Worm (Caenorhabditis elegans): ENCODE results near the gene rexd-1.

The rexd-1 gene

ce11 chrIII:1788033-1788432 lies 46.3 kb upstream of the rexd-1 start, which contains the start of gene rimb-1:
TSS of gene rimb-1 (plus strand) at chrIII:1788333.
- no peak for TF ChIP-seq nhr-28 (tag; optimal IDR thresholded peaks at IDR 0.05)
- no peak for TF ChIP-seq mdl-1 (tag; optimal IDR thresholded peaks at IDR 0.05)
- no peak for TF ChIP-seq nhr-19 (GFP tag; conservative IDR thresholded peaks at IDR 0.05)
- TF ChIP-seq zip-4 (GFP tag; optimal IDR thresholded peaks at IDR 0.05), result no peak
- no peak for TF ChIP-seq lin-39 (tag; optimal IDR thresholded peaks at IDR 0.05)
- no peak for TF ChIP-seq elt-2 (tag; optimal IDR thresholded peaks at IDR 0.05)
- TF ChIP-seq lin-13 (GFP tag; optimal IDR thresholded peaks at IDR 0.05), result no peak
- no peak for TF ChIP-seq F16B12.6 (tag; optimal IDR thresholded peaks at IDR 0.05)
- TF ChIP-seq ceh-82 (tag; optimal IDR thresholded peaks at IDR 0.05), result no peak

ce11 chrIII:1788972-1789371 lies 45.3 kb upstream of the rexd-1 start:
- no peak for TF ChIP-seq nhr-28 (tag; optimal IDR thresholded peaks at IDR 0.05)
- TF ChIP-seq hlh-4 (tag; optimal IDR thresholded peaks at IDR 0.05), result no peak
- no peak for TF ChIP-seq sptf-1 (tag; optimal IDR thresholded peaks at IDR 0.05)
- no peak for TF ChIP-seq zip-4 (GFP tag; optimal IDR thresholded peaks at IDR 0.05)

ce11 chrIII:1791949-1792348 lies 42.4 kb upstream of the rexd-1 start:
- TF ChIP-seq dpl-1 (GFP tag; optimal IDR thresholded peaks at IDR 0.05) (peak in 1 of 3 experiments; percentile 19), mdl-1 (tag; optimal IDR thresholded peaks at IDR 0.05) (no peak), nhr-71 (tag; optimal IDR thresholded peaks at IDR 0.05) (peak; percentile 5), ceh-82 (tag; optimal IDR thresholded peaks at IDR 0.05) (peak in 2 of 3 experiments; percentile 5 to 31), fkh-10 (GFP tag; optimal IDR thresholded peaks at IDR 0.05) (peak; percentile 58), lin-14 (GFP tag; optimal IDR thresholded peaks at IDR 0.05) (peak; percentile 72), nhr-19 (GFP tag; conservative IDR thresholded peaks at IDR 0.05) (no peak), lsy-2 (tag; optimal IDR thresholded peaks at IDR 0.05) (peak in 1 of 2 experiments; percentile 12), unc-86 (tag; optimal IDR thresholded peaks at IDR 0.05) (peak; percentile 41), elt-2 (tag; optimal IDR thresholded peaks at IDR 0.05) (no peak), ces-1 (GFP tag; optimal IDR thresholded peaks at IDR 0.05) (peak; percentile 41)

ce11 chrIII:1793416-1793815 lies 40.9 kb upstream of the rexd-1 start:
- TF ChIP-seq skn-1 (tag; optimal IDR thresholded peaks at IDR 0.05), result no peak
- TF ChIP-seq pax-3 (tag; optimal IDR thresholded peaks at IDR 0.05), result no peak
- no peak for TF ChIP-seq nhr-71 (tag; optimal IDR thresholded peaks at IDR 0.05)
- no peak for TF ChIP-seq nhr-77 (tag; optimal IDR thresholded peaks at IDR 0.05)
- TF ChIP-seq lin-14 (GFP tag; optimal IDR thresholded peaks at IDR 0.05), result no peak
- TF ChIP-seq xbp-1 (tag; optimal IDR thresholded peaks at IDR 0.05), result no peak

ce11 chrIII:1794100-1794499 lies 40.2 kb upstream of the rexd-1 start:
- TF ChIP-seq unc-30 (tag; optimal IDR thresholded peaks at IDR 0.05), result no peak
- TF ChIP-seq rnt-1 (tag; optimal IDR thresholded peaks at IDR 0.05), result no peak
- no peak for TF ChIP-seq tbx-2 (tag; optimal IDR thresholded peaks at IDR 0.05)
- TF ChIP-seq swsn-7 (tag; optimal IDR thresholded peaks at IDR 0.05), result no peak
- TF ChIP-seq mep-1 (tag; optimal IDR thresholded peaks at IDR 0.05), result no peak
- TF ChIP-seq aha-1 (tag; optimal IDR thresholded peaks at IDR 0.05), result no peak
- no peak for TF ChIP-seq egl-13 (tag; optimal IDR thresholded peaks at IDR 0.05)
- TF ChIP-seq mab-9 (GFP tag; IDR thresholded peaks at IDR 0.05), result no peak
- no peak for TF ChIP-seq grh-1 (GFP tag; IDR thresholded peaks at IDR 0.05)
- TF ChIP-seq unc-130 (tag; optimal IDR thresholded peaks at IDR 0.05), result no peak
- no peak for TF ChIP-seq ztf-11 (tag; optimal IDR thresholded peaks at IDR 0.05)
- no peak for TF ChIP-seq fkh-10 (GFP tag; optimal IDR thresholded peaks at IDR 0.05)
- no peak for TF ChIP-seq jun-1 (tag; optimal IDR thresholded peaks at IDR 0.05)
- TF ChIP-seq lin-35 (GFP tag; optimal IDR thresholded peaks at IDR 0.05), result no peak

Measured in whole organism, L1 larva.